Worm (Caenorhabditis elegans): Measurements from ENCODE around the gene ttr-2.

Gene ttr-2

DNA sequence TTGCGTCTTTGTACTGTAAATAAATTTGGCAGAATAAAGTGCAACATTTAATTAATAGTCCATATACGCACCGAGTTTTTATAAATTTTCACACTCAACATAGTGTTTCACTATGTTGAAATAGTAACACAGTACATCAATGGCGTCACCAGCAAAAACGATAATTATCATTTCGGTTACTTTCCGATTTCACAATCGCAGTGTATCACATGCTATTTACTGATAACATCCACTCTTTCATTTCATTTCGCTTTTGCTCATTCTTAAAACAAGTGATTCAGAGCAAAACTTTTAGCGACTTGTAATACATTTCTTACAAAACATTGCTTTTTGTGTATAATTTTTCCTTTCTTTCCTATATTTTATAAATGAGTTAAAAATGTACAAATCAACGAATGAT lies 13.8 kb upstream of the ttr-2 start, which contains the start of gene cbp-3:
Gene cbp-3, plus strand, starts transcription at position 272 of the 400 bp plus-strand sequence.
- TF ChIP-seq him-1 (tag; optimal IDR thresholded peaks at IDR 0.05): no peak

DNA sequence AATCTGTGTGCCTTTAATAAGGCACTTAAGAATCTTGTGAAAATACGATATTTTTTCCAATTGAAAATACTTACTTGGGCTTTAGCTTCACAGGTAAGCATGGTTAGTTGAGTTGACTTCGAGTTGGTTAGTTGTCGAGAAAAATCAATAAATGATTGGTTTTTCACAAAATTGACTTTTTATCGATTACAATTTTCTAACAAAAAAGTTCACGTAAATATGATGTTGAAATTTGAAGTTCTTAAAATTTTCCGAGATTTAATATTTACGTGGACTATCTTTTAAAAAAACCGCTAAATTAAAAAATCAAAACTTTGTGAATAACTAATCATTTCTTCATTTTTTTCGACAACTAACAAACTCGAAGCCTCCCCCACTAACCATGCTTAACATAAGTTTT lies 6.8 kb upstream of the ttr-2 start, which contains the start of gene F40F12.3:
Gene F40F12.3, minus strand, starts transcription at position 101 of the 400 bp plus-strand sequence.
- TF ChIP-seq W03F9.2 (tag; optimal IDR thresholded peaks at IDR 0.05): no peak
- no peak for TF ChIP-seq dao-5 (tag; optimal IDR thresholded peaks at IDR 0.05)

DNA sequence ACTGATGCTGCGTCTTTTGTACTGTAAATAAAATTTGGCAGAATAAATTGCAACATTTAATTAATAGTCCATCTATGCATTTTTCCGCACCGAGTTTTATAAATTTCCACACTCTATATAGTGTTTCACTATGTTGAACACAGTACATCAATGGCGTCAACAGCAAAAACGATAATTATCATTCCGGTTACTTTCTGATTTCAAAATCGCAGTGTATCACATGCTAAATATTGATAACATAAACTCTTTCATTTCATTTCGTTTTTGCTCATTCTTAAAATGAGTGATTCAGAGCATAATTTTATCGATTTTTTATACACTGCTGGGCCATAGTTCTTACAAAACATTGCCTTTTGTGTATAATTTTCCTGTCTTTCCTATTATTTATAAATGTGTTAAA lies 5.3 kb upstream of the ttr-2 start:
- no peak for TF ChIP-seq dao-5 (tag; optimal IDR thresholded peaks at IDR 0.05)
- no peak for TF ChIP-seq him-1 (tag; optimal IDR thresholded peaks at IDR 0.05)
- no peak for TF ChIP-seq W03F9.2 (tag; optimal IDR thresholded peaks at IDR 0.05)

DNA sequence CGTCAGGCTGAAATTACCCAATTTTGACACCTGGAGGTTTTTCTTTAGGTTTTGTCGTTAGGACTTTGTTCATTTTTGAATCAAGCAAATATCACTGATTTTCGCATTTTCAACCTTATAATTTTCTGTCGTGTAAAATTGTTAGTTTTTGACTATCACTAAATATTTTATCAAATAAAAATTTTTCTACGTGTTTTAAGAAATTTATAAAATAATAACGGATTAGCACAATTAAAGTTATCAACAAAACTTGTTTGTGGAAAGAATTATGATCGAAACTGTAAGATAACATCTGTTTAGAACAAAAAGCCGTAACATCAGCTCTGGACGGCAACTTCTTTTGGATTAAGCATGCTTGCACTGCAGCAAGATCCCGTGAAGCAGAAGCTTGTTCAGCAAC lies 4.7 kb upstream of the ttr-2 start, which contains the start of gene cbp-2:
Gene cbp-2, plus strand, starts transcription at position 301 of the 400 bp plus-strand sequence.
- TF ChIP-seq W03F9.2 (tag; optimal IDR thresholded peaks at IDR 0.05): no peak

DNA sequence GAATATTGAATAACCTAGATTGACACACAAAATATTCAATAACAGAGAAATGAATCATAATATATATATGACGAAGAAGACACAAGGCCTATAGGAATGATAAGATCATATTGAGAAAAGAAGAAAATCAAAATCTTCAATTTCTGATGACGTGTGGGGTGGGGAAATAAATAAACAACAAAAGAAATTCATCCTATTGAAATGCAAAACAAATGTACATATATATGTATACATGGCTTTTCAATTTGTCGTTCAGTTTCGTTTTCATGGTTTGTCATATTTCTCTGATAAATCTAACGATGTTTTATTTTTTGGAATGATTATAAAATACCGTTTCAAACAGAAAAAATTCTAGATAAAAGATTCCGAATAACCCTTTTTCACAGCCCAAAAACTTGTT lies 919 bp upstream of the ttr-2 start, which contains the start of gene ttr-3:
Gene ttr-3, minus strand, starts transcription at position 101 of the 400 bp plus-strand sequence.
- TF ChIP-seq him-1 (tag; optimal IDR thresholded peaks at IDR 0.05) (no peak), W03F9.2 (tag; optimal IDR thresholded peaks at IDR 0.05) (no peak), dao-5 (tag; optimal IDR thresholded peaks at IDR 0.05) (no peak)

DNA sequence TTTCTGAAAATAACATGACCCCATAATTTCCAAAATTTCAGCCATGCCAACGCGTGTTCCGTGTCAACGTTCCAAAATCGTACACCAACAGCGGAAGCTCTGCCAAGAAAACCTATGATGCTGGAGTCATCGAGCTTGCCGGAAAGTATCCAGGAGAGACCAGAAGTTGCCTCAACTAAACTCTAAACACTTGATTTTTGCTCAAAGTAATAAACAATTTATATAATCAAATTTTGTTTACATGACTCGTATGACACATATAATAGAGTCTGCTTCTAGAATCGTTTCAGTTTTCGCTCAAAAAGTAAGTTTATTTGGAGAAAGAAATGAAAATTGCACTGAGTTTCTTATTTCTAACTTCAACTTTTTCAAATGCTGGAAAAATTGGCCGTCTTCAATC lies 1.2 kb downstream of the ttr-2 start, which contains the start of gene ttr-1:
Gene ttr-1, plus strand, starts transcription at position 301 of the 400 bp plus-strand sequence.
- TF ChIP-seq W03F9.2 (tag; optimal IDR thresholded peaks at IDR 0.05) (no peak), him-1 (tag; optimal IDR thresholded peaks at IDR 0.05) (no peak), dao-5 (tag; optimal IDR thresholded peaks at IDR 0.05) (no peak)

DNA sequence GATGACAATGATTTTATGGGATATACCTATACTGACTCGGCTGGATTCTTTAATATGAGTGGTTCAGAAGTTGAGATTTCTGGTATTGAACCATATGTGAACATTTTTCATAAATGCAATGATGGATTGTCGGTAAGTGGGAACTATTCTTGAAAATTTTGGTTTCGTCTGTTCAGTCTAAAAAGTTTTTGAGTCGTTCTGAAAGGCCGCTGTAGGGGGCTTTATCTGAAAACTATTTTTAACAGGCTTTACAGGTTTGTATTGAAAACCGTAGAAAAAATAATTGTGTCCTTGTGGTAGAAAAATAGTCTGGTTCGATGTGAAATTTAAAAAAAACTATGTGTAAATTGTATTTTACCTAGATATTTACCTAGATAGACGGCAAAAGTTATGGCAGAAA lies 2.0 kb downstream of the ttr-2 start:
- TF ChIP-seq him-1 (tag; optimal IDR thresholded peaks at IDR 0.05) (no peak), W03F9.2 (tag; optimal IDR thresholded peaks at IDR 0.05) (no peak), dao-5 (tag; optimal IDR thresholded peaks at IDR 0.05) (no peak)

DNA sequence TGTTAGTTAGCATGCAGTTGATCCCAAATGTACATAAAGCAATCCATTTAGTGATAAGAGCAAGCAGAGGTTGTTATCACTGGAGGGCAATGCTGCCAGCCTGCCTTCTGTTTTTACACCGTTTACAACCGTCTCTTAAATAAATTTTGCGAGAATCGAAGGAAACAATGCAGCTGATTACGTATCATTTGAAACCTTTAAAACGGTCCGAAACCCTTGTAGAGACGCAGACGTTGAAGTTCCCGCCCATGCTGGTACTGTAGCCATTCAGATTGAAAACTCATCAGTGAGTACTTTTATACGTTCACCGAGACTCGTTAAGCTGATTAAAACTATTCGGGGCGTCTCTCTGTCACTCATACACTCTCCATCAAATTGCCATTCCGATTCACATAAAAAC lies 2.8 kb downstream of the ttr-2 start:
- TF ChIP-seq W03F9.2 (tag; optimal IDR thresholded peaks at IDR 0.05) (no peak), him-1 (tag; optimal IDR thresholded peaks at IDR 0.05) (no peak), dao-5 (tag; optimal IDR thresholded peaks at IDR 0.05) (no peak)

DNA sequence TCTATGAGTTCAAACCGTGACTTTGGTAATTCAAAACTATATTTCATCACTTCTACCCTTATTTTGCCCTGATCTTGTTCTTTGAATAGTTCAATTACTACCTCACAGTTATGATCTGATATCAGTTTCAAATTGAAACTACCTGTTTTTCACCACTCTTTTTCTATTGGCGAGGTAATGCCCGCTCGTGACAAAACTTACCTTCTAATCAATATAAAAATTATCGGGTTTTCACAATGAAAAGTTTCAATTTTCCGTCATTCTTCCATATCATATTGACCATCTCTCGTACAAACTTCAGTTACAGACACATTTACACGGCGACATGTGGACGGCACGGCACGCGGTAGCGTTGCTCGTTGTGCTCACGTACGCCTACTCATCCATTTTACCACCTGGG lies 4.5 kb downstream of the ttr-2 start, which contains the start of gene dec-7:
Gene dec-7, plus strand, starts transcription at position 308 of the 400 bp plus-strand sequence.
- TF ChIP-seq dao-5 (tag; optimal IDR thresholded peaks at IDR 0.05): no peak
- no peak for TF ChIP-seq him-1 (tag; optimal IDR thresholded peaks at IDR 0.05)
- no peak for TF ChIP-seq W03F9.2 (tag; optimal IDR thresholded peaks at IDR 0.05)

DNA sequence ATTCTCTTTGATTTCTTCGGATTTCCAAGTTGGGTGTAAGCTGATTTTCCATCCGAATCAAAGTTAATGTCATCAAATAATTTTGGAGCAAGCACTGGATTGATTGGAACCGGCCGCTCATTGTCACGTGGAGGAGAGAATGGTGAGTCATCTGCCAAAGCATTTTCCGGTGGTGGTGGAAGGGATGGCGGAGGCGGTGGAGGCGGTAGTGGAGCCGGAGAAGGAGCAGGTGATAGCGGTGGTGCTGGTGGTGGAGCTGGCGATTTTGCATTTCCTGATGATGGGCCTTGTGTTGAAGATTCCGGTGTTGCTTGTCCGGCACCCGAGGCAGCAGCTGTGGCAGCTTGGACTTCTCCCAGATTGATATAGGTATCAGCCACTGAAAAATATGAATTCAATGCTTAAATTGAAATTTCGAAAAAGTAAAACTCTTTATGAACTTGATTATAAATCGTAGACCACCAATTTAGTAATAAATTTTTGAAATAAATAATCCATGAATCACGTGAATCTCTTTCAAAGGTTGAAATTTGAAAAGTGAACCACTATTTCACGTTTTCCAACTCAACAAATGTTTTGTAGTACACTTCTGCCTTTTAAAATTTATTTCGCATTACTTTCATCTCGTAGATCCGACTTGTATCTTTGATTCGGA lies 13.6 kb downstream of the ttr-2 start, which contains the start of the genes K03H1.9 and K03H1.12:
Gene K03H1.9, minus strand, starts transcription at position 471 of the 655 bp plus-strand sequence.
Gene K03H1.12, plus strand, starts transcription at position 605 of the 655 bp plus-strand sequence.
- TF ChIP-seq dao-5 (tag; optimal IDR thresholded peaks at IDR 0.05) (no peak), him-1 (tag; optimal IDR thresholded peaks at IDR 0.05) (no peak), W03F9.2 (tag; optimal IDR thresholded peaks at IDR 0.05) (no peak)

DNA sequence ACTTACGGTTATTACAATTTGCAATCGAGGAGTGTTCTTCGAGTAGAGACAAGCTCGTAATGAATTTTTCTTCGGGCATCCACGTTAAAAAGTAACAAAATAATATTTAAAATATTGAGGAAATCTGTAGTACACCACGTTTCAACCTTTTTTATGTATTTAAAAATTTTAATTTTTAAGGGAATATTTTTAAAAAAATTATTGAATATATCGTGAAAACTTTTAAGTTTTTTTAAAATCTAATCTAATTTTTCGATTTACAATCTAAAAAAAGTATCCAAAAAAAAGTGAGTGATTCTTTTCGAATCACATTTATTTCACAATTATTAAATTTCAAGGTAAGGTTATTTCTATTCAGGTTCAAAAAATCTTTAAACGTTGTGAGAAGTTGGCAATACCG lies 17.2 kb downstream of the ttr-2 start, which contains the start of gene gln-2:
Gene gln-2, minus strand, starts transcription at position 101 of the 400 bp plus-strand sequence.
- TF ChIP-seq him-1 (tag; optimal IDR thresholded peaks at IDR 0.05): no peak
- no peak for TF ChIP-seq W03F9.2 (tag; optimal IDR thresholded peaks at IDR 0.05)
- TF ChIP-seq dao-5 (tag; optimal IDR thresholded peaks at IDR 0.05): no peak

DNA sequence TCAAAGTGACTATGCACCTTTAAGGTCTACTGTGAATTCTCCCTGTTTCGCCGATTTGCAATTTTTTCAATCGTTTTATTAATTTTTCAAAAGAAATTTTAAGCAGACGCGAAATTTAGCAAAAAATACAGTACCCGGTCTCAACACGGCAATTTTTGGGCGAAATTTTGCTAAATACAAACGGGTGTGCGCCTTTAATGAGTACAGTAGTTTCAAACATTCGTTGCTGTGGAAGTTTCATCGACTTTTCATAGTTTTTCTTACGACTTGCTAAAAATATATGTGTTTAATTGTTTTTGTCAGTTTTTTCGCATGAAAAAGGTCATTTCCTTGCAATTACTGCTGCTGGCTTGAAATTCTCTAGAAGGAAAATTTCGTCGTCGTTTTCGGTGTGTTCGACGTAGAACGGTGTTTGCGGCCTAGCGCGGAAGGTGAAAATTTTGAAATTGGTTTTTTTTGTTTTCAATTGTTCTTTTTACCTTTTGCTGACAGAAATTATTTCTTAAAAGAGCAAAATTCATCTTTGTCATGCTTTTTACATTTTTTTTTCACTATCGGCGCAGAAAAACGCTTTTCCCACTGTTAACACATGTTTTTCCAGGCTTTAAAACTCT lies 19.3 kb downstream of the ttr-2 start, which contains the start of gene K03H1.7:
Gene K03H1.7, plus strand, starts transcription at position 600 of the 614 bp plus-strand sequence.
- no peak for TF ChIP-seq dao-5 (tag; optimal IDR thresholded peaks at IDR 0.05)
- no peak for TF ChIP-seq him-1 (tag; optimal IDR thresholded peaks at IDR 0.05)
- no peak for TF ChIP-seq W03F9.2 (tag; optimal IDR thresholded peaks at IDR 0.05)

DNA sequence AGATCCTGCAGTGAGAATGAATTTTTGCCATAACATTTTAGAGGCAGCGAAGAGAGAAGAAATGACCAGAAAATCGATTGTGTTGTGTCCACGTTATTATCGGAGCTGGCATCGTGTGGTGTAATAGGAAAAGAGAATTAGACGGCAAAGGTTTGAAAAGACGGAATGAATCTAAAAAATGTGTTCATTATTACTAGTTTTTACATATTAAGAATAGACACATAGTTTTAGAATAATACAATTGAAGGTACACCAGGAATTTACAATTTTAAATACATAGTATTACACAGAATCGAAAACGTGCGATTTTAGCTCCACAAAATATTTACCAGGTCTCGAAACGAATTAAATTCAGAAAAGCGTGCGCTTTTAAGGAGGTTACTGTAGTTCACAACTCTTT lies 22.7 kb downstream of the ttr-2 start, which contains the start of gene K03H1.13:
Gene K03H1.13, minus strand, starts transcription at position 101 of the 400 bp plus-strand sequence.
- TF ChIP-seq W03F9.2 (tag; optimal IDR thresholded peaks at IDR 0.05) (no peak), dao-5 (tag; optimal IDR thresholded peaks at IDR 0.05) (no peak), him-1 (tag; optimal IDR thresholded peaks at IDR 0.05) (no peak)

DNA sequence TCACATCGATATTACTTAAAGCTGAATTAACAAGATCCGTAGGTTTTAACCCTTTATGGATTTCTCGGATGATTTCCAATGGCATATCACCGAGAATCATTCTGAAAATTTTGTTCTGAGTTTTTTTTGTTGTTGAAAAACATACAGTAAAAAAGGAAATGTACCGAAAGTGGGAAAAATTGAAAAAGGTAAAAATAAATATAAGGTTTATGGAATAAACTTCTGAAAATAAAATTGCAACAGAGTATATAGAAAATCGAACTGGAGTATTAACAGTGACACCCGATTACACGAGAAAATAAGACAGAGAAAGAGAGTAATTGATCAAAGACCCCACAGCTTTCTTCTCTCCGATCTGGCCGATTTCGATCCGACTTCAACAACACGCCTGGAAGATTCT lies 24.3 kb downstream of the ttr-2 start, which contains the start of gene K03H1.11:
Gene K03H1.11, minus strand, starts transcription at position 101 of the 400 bp plus-strand sequence.
- TF ChIP-seq dao-5 (tag; optimal IDR thresholded peaks at IDR 0.05): no peak
- TF ChIP-seq him-1 (tag; optimal IDR thresholded peaks at IDR 0.05): no peak
- TF ChIP-seq W03F9.2 (tag; optimal IDR thresholded peaks at IDR 0.05): no peak

All from whole organism, L4/young adult.